Worm (Caenorhabditis elegans) whole organism, young adult: Measurements from ENCODE around the gene nhr-137.

Source experiments
- aptf-3 ChIP-seq: fragments of 200-800 bp; sonication (Bioruptor generic); IDR thresholded peaks from 2 replicates; pipeline ENCODE4 v1.3.6; 2022; ENCODE audit warnings: missing genetic modification characterization, missing compliant biosample characterization
- dpl-1 ChIP-seq: fragments of 150-350 bp; optimal IDR thresholded peaks from 2 replicates; lab custom pipeline; 2014; ENCODE audit warnings: missing biosample characterization, missing genetic modification reagents, missing genetic modification characterization
- rec-8 ChIP-seq, 2 experiments: sonication (generic microtip); optimal IDR thresholded peaks; 2 replicates each; lab custom pipeline; 2016; ENCODE audit warnings: mild to moderate bottlenecking in 2 of 2, missing genetic modification characterization in 2 of 2, missing genetic modification reagents in 2 of 2, missing genotype in 2 of 2, missing biosample characterization in 1 of 2, missing compliant biosample characterization in 1 of 2, moderate library complexity in 1 of 2

DNA sequence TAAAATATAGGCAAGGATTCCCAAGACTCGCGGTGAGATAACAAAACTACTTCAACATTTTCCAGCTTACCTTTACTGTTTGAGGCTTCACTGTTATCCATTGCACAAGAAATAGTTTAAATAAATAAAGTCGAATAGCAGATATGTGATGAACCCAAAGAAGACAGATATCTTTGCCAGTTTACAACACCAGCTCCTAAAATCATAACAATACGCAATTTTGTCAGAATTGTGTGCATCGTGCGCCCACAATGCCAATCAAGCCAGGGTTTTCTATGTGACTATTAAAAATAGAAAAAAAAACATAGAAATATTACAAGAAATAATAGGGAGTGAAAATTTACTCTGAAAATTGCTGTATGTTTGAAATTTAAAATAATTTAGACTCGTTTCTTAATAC lies 13.9 kb upstream of the nhr-137 start, which contains the start of gene F38B6.8:
- no peak for TF ChIP-seq aptf-3 (GFP tag; lab: Robert Waterston, UW)
- no peak for TF ChIP-seq rec-8 (tag; optimal IDR thresholded peaks at IDR 0.05; lab: Kevin White, UChicago)
- TF ChIP-seq dpl-1 (GFP tag; lab: Kevin White, UChicago): no peak
